Worm (Caenorhabditis elegans): ENCODE measurements around the gene hex-3.
"Not testable (repeated sequence)": the region's sequence is repeated elsewhere in the genome, so short reads cannot be mapped to it uniquely, and the experiment has no call there.

DNA sequence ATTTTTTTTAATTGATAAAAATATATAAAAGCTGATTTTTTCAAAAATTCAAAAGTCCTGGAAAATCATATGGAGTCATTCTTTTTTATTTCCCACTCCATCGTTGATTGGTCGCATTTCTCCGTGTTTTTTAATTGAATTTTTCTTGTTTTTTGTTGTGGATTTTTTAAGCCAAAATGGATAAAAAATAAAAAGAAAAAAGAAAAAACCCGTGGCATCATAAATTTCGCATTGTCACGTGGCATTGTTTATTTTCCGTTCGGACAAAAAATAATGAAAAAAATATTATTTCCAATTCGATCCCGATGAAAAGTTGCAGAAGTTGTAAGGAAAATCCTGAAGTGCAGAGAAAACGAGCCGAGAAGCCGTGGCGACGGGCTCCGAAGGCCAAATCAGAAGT, 43.4 kb upstream of the hex-3 start, which contains the start of gene klp-7:
- TF ChIP-seq ama-1 (optimal IDR thresholded peaks at IDR 0.05); elt-2 (tag; optimal IDR thresholded peaks at IDR 0.05); pqm-1 (tag; optimal IDR thresholded peaks at IDR 0.05); mec-3 (tag; optimal IDR thresholded peaks at IDR 0.05; ENCODE audit: borderline replicate concordance); unc-55 (GFP tag; optimal IDR thresholded peaks at IDR 0.05); fkh-6 (tag; optimal IDR thresholded peaks at IDR 0.05); dmd-4 (tag; optimal IDR thresholded peaks at IDR 0.05; ENCODE audit: borderline replicate concordance): not testable (repeated sequence)

All from whole organism, late embryonic.